Worm (Caenorhabditis elegans): ENCODE data around the gene Y62H9A.2.

The Y62H9A.2 gene

DNA sequence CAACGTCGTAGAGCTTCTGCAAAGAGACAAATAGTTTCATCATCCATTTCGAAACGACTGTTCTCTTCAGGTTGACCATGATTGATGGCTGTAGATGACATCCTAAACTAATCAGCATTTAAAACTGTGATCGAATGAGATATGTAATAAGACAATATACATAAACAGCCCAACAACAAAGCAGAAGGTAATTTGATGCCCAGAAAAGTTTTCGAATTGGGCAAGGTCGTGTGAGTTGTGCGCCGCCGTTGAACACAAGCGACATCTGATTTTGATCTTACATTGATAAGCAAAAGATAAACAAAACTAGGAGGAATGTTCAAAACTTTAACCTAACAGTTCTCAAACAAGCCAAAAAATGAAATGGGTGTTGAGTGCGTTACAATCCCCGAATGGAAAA lies 7.6 kb upstream of the Y62H9A.2 start, which contains the start of gene Y62H9A.7:
Gene Y62H9A.7 (minus strand): TSS at position 101 of the 400 bp plus-strand sequence.
- no peak for TF ChIP-seq mls-2 (tag; optimal IDR thresholded peaks at IDR 0.05)
- no peak for TF ChIP-seq nhr-237 (tag; optimal IDR thresholded peaks at IDR 0.05)
- TF ChIP-seq mep-1 (tag; optimal IDR thresholded peaks at IDR 0.05), result no peak
- no peak for TF ChIP-seq lin-13 (tag; optimal IDR thresholded peaks at IDR 0.05)
- TF ChIP-seq nhr-2 (tag; optimal IDR thresholded peaks at IDR 0.05), result no peak
- no peak for TF ChIP-seq tbx-8 (GFP tag; optimal IDR thresholded peaks at IDR 0.05)
- TF ChIP-seq zip-8 (tag; optimal IDR thresholded peaks at IDR 0.05), result no peak
- no peak for TF ChIP-seq pha-4 (tag; optimal IDR thresholded peaks at IDR 0.05)
- no peak for TF ChIP-seq ztf-11 (tag; optimal IDR thresholded peaks at IDR 0.05)
- no peak for TF ChIP-seq lin-32 (GFP tag; optimal IDR thresholded peaks at IDR 0.05)
- no peak for TF ChIP-seq unc-62 (GFP tag; optimal IDR thresholded peaks at IDR 0.05)
- TF ChIP-seq ceh-83 (GFP tag; optimal IDR thresholded peaks at IDR 0.05), result no peak
- no peak for TF ChIP-seq unc-120 (tag; optimal IDR thresholded peaks at IDR 0.05; ENCODE audit: poor library complexity, severe bottlenecking)
- no peak for TF ChIP-seq hlh-1 (tag; optimal IDR thresholded peaks at IDR 0.05)
- TF ChIP-seq ceh-43 (GFP tag; optimal IDR thresholded peaks at IDR 0.05), result no peak
- TF ChIP-seq elt-3 (tag; optimal IDR thresholded peaks at IDR 0.05), result no peak

DNA sequence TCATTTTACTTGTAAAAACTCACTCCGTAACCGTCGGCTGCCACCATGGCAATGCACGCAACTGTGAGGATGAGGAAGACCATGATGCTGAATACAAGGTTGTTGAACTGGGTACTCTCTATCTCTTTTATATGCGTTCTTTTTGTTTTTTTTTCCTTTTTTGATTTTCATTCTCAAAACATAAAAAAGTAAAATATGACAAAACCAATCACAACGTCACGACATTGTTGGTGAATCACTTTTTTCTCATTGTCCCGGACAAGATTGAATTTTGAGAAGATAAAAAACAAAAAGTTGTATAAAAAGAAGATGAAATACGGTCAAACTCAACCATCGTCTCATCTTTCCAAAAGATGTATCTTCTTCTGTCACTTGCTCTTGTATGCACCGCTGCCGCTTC lies 4.8 kb upstream of the Y62H9A.2 start, which contains the start of the genes Y62H9A.5 and ule-5:
Gene Y62H9A.5 (minus strand): TSS at position 101 of the 400 bp plus-strand sequence.
Gene ule-5 (plus strand): TSS at position 328 of the 400 bp plus-strand sequence.
- TF ChIP-seq mep-1 (tag; optimal IDR thresholded peaks at IDR 0.05) (no peak), bed-3 (GFP tag; optimal IDR thresholded peaks at IDR 0.05) (no peak), snpc-4 (tag; optimal IDR thresholded peaks at IDR 0.05) (no peak), ces-1 (GFP tag; optimal IDR thresholded peaks at IDR 0.05) (no peak), sptf-1 (tag; optimal IDR thresholded peaks at IDR 0.05) (no peak), unc-39 (tag; optimal IDR thresholded peaks at IDR 0.05) (no peak), elt-1 (tag; optimal IDR thresholded peaks at IDR 0.05; ENCODE audit: borderline replicate concordance, insufficient read depth) (no peak), nhr-12 (tag; optimal IDR thresholded peaks at IDR 0.05) (no peak), flh-1 (GFP tag; optimal IDR thresholded peaks at IDR 0.05) (no peak), nhr-2 (tag; optimal IDR thresholded peaks at IDR 0.05) (no peak), zip-8 (tag; optimal IDR thresholded peaks at IDR 0.05) (no peak), lsy-2 (tag; optimal IDR thresholded peaks at IDR 0.05) (no peak)

DNA sequence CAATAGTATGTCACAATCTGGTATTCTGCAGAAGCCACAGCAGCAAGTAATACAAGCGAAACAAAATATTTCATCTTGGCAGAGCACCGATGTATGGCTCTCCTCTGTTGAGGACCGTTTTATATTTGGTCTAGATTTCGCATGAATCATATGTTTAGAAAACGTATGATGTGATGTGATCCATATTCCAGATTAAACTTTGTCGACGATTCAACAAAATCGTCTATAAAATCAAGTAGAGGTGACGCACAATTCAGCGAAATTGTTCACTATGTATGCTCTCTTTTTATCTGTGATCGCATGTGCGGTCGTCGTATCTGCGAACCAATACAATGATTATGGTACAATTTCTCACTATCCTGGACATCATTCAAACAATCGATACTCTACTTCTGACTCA lies 1.9 kb upstream of the Y62H9A.2 start, which contains the start of the genes Y62H9A.3 and Y62H9A.4:
Gene Y62H9A.3 (minus strand): TSS at position 101 of the 400 bp plus-strand sequence.
Gene Y62H9A.4 (plus strand): TSS at position 256 of the 400 bp plus-strand sequence.
- TF ChIP-seq flh-1 (GFP tag; optimal IDR thresholded peaks at IDR 0.05) (no peak), nhr-237 (tag; optimal IDR thresholded peaks at IDR 0.05) (no peak), ceh-43 (GFP tag; optimal IDR thresholded peaks at IDR 0.05) (no peak), unc-39 (tag; optimal IDR thresholded peaks at IDR 0.05) (no peak), mab-5 (tag; optimal IDR thresholded peaks at IDR 0.05) (no peak), ces-1 (GFP tag; optimal IDR thresholded peaks at IDR 0.05) (no peak), bed-3 (GFP tag; optimal IDR thresholded peaks at IDR 0.05) (no peak), cnd-1 (tag; optimal IDR thresholded peaks at IDR 0.05) (no peak), nhr-2 (tag; optimal IDR thresholded peaks at IDR 0.05) (no peak)

DNA sequence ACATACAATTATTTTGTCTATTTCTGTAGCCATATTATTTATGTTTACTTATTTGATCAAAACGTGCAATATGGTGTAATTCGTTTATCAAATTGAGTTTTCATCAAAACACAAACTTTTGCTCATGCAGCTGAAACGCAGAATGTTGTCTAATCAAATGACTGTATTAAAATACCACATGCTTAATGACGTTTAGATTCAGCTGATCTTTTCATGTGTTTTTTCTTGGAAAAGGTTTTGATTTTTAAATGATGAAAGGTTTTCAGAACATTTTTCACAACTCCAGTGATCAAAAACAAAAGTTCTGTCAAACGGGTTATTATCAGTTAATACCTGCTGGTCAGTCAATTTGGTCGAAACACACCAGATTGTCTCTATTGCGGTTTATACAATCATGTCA lies 2.7 kb downstream of the Y62H9A.2 start, which contains the start of gene Y62H9A.1:
Gene Y62H9A.1 (plus strand): TSS at position 282 of the 400 bp plus-strand sequence.
- TF ChIP-seq bed-3 (GFP tag; optimal IDR thresholded peaks at IDR 0.05), result no peak

DNA sequence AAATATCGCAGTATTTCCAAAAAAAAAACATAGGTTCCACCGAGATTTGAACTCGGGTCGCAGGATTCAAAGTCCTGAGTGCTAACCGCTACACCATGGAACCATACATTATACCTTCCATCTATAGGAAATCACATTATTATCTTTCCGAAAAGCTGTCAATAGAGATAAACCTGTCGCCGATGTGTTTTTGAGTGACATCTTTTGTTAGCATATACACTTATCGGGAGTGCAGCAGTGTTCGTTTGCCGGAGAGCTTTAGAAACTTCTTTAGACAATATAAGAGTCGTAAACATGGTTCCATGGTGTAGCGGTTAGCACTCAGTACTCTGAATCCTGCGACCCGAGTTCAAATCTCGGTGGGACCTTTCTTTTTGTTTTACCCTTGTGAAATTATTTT lies 5.8 kb downstream of the Y62H9A.2 start:
- TF ChIP-seq nhr-237 (tag; optimal IDR thresholded peaks at IDR 0.05) (no peak), sem-2 (GFP tag; optimal IDR thresholded peaks at IDR 0.05) (no peak), snpc-4 (tag; optimal IDR thresholded peaks at IDR 0.05) (no peak), ceh-83 (GFP tag; optimal IDR thresholded peaks at IDR 0.05) (peak; percentile 4)

DNA sequence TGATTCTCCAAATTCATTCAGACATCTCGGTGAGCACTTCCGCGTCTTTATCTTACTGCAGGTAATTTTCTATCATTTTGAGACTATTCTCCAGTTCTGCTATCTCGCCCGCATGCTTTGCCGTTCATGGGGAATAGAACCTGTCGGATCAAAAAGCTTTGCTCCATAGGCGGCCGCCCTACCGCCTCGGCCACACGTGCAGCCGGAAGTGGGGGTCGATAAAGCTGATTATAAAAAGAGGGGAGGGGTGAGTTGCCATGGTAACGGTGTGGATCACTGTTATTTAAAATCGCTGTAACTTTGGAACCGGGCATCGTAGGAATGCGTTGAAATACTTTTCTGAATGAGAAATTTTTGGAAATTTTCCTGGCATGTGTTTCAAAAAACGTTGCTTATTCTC lies 7.6 kb downstream of the Y62H9A.2 start:
- no peak for TF ChIP-seq nhr-12 (tag; optimal IDR thresholded peaks at IDR 0.05)

DNA sequence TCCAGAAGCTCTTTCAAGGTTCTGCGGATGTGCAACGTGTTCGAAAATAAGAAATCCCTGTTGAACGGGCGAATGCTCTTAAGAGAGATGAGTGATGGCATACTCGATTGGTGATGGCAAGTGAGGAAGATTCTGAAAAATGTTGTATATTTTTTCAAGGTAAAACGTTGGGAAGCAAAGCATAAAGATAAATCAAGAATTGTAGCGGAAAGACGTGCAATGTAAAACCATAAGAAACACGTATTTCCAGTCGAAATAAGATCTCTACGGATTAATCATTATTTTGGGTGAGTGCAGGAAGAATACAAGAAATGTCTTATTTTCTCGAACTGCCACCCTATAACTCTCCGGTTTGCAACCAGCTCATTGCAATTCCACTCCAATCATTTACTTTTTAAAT lies 8.7 kb downstream of the Y62H9A.2 start, which contains the start of gene dot-1.2:
Gene dot-1.2 (minus strand): TSS at position 101 of the 400 bp plus-strand sequence.
- TF ChIP-seq elt-3 (tag; optimal IDR thresholded peaks at IDR 0.05) (no peak), flh-1 (GFP tag; optimal IDR thresholded peaks at IDR 0.05) (no peak), nhr-76 (tag; optimal IDR thresholded peaks at IDR 0.05) (no peak), sem-2 (GFP tag; optimal IDR thresholded peaks at IDR 0.05) (no peak), mep-1 (tag; optimal IDR thresholded peaks at IDR 0.05) (no peak), unc-62 (GFP tag; optimal IDR thresholded peaks at IDR 0.05) (no peak), zip-8 (tag; optimal IDR thresholded peaks at IDR 0.05) (no peak), pha-4 (tag; optimal IDR thresholded peaks at IDR 0.05) (no peak)
